Fruit fly (Drosophila melanogaster) whole organism, pupa: Measurements from ENCODE around the gene CG42798.

Source experiments
- CG10348 ChIP-seq: fragments of 200-800 bp; sonication (Bioruptor generic); IDR thresholded peaks from 2 replicates; pipeline ENCODE4 v1.3.6; 2022; ENCODE audit warnings: missing biosample characterization, missing genetic modification characterization
- CG12605 ChIP-seq: fragments of 200-800 bp; sonication (Bioruptor generic); IDR thresholded peaks from 2 replicates; pipeline ENCODE4 v1.3.6; 2022; ENCODE audit warnings: missing biosample characterization, missing genetic modification characterization
- CG13204 ChIP-seq: fragments of 200-800 bp; sonication (Bioruptor generic); optimal IDR thresholded peaks from 2 replicates; lab custom pipeline; 2018; ENCODE audit warnings: missing biosample characterization, mild to moderate bottlenecking, missing genetic modification characterization, moderate library complexity
- CG14655 ChIP-seq: fragments of 200-800 bp; sonication (Bioruptor generic); optimal IDR thresholded peaks from 3 replicates; lab custom pipeline; 2017; ENCODE audit warnings: mild to moderate bottlenecking, missing biosample characterization, missing genetic modification reagents, missing genetic modification characterization
- CG15710 ChIP-seq: fragments of 200-800 bp; sonication (Bioruptor generic); optimal IDR thresholded peaks from 2 replicates; lab custom pipeline; 2018; ENCODE audit warnings: missing biosample characterization, mild to moderate bottlenecking, missing genetic modification characterization, moderate library complexity
- CG17806 ChIP-seq: fragments of 200-800 bp; sonication (Bioruptor generic); optimal IDR thresholded peaks from 2 replicates; lab custom pipeline; 2018; ENCODE audit warnings: missing biosample characterization, mild to moderate bottlenecking, missing genetic modification characterization, moderate library complexity
- CG32121 ChIP-seq: fragments of 200-800 bp; sonication (Bioruptor generic); IDR thresholded peaks from 2 replicates; pipeline ENCODE4 v1.3.6; 2022; ENCODE audit warnings: missing biosample characterization, missing genetic modification characterization
- CG34367 ChIP-seq: fragments of 200-800 bp; sonication (Bioruptor generic); optimal IDR thresholded peaks from 2 replicates; lab custom pipeline; 2018; ENCODE audit warnings: missing biosample characterization, mild to moderate bottlenecking, missing genetic modification characterization
- CG4496 ChIP-seq: fragments of 200-800 bp; sonication (Bioruptor generic); IDR thresholded peaks from 3 replicates; pipeline ENCODE4 v1.3.6; 2022; ENCODE audit warnings: missing biosample characterization, missing genetic modification characterization
- CG8159 ChIP-seq: fragments of 200-800 bp; sonication (Bioruptor generic); optimal IDR thresholded peaks from 3 replicates; lab custom pipeline; 2018; ENCODE audit warnings: missing biosample characterization, mild to moderate bottlenecking, missing genetic modification characterization, moderate library complexity
- CG8301 ChIP-seq: fragments of 200-800 bp; sonication (Bioruptor generic); optimal IDR thresholded peaks from 2 replicates; lab custom pipeline; 2018; ENCODE audit warnings: missing biosample characterization, mild to moderate bottlenecking, missing genetic modification characterization
- CG9948 ChIP-seq: fragments of 200-800 bp; sonication (Bioruptor generic); optimal IDR thresholded peaks from 2 replicates; lab custom pipeline; 2018; ENCODE audit warnings: missing biosample characterization, mild to moderate bottlenecking, missing genetic modification characterization, moderate library complexity
- D1 ChIP-seq: fragments of 200-800 bp; sonication (Bioruptor generic); optimal IDR thresholded peaks from 2 replicates; lab custom pipeline; 2018; ENCODE audit warnings: missing biosample characterization, mild to moderate bottlenecking, missing genetic modification characterization, moderate library complexity
- EcR ChIP-seq: fragments of 200-800 bp; sonication (Bioruptor generic); optimal IDR thresholded peaks from 3 replicates; lab custom pipeline; 2019; ENCODE audit warnings: missing biosample characterization, missing genetic modification characterization, mild to moderate bottlenecking, moderate library complexity, missing genetic modification reagents
- Ets98B ChIP-seq: fragments of 200-800 bp; sonication (Bioruptor generic); IDR thresholded peaks from 2 replicates; pipeline ENCODE4 v1.3.6; 2022; ENCODE audit warnings: missing biosample characterization, missing genetic modification characterization
- Pif1A ChIP-seq: fragments of 200-800 bp; sonication (Bioruptor generic); optimal IDR thresholded peaks from 3 replicates; lab custom pipeline; 2016; ENCODE audit warnings: missing biosample characterization, missing genetic modification characterization
- Pif1B ChIP-seq: fragments of 200-800 bp; sonication (Bioruptor generic); optimal IDR thresholded peaks from 3 replicates; lab custom pipeline; 2016; ENCODE audit warnings: missing biosample characterization, missing genetic modification characterization
- Snoo ChIP-seq: fragments of 200-800 bp; sonication (Bioruptor generic); optimal IDR thresholded peaks from 3 replicates; lab custom pipeline; 2017; ENCODE audit warnings: missing biosample characterization, mild to moderate bottlenecking, missing genetic modification characterization, inconsistent platforms
- fd96Ca ChIP-seq: fragments of 200-800 bp; sonication (Bioruptor generic); IDR thresholded peaks from 3 replicates; pipeline ENCODE4 v1.3.6; 2022; ENCODE audit warnings: missing biosample characterization, missing genetic modification characterization
- gl ChIP-seq: fragments of 200-800 bp; sonication (Bioruptor generic); optimal IDR thresholded peaks from 2 replicates; lab custom pipeline; 2018; ENCODE audit warnings: missing biosample characterization, mild to moderate bottlenecking, missing genetic modification characterization
- rn ChIP-seq: fragments of 200-800 bp; sonication (Bioruptor generic); IDR thresholded peaks from 2 replicates; pipeline ENCODE4 v1.3.6; 2022; ENCODE audit warnings: missing biosample characterization, missing genetic modification characterization

Gene CG42798

DNA sequence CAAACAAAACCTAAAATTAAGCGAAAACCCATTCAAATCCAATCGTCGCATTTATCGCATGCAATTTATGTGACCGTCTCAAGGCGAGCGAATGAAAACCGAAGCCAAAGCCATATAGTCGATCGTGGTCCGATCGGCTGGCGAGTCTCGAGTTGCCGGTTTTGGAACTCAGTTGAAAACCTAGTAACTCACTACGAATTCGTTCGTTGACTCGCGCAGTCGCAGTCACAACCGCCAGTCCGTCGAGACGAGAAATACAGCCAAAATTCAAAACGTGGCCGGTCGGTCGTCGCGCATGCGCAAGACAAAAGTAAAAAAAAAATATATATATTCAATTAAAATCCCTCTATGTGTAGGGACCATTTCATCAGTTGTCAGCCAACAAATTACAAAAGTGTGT lies 26.7 kb upstream of the CG42798 start, which contains the start of gene lute:
Gene lute, plus strand, starts transcription at position 203 of the 400 bp plus-strand sequence.
- TF ChIP-seq CG14655 (GFP tag; lab: Kevin White, UChicago) (no peak), fd96Ca (GFP tag; lab: Robert Waterston, UW) (no peak), CG9948 (no peak), EcR (GFP tag; lab: Kevin White, UChicago) (peak; percentile 81), CG15710 (tag; lab: Kevin White, UChicago) (no peak)

DNA sequence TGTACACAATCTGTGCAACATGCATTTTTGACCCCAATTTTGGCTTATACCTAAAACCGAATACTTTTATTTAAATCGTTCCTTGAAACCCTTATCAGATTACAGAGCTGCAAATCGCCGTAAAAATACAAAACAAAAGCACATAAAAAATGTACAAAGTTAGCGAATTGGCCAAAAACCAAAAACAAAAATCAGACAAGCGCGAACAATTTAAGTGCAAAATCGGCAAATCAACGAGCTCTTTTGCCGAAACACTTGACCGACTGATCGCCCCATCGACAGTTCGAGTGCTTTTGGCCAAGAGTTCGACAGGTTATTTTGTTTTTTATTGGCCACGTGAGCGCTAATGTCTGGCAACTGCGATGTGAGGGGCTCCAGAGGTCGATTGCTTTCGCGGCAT lies 24.6 kb upstream of the CG42798 start:
- TF ChIP-seq CG15710 (tag; lab: Kevin White, UChicago), result no peak
- TF ChIP-seq CG8301 (tag; lab: Kevin White, UChicago), result no peak
- TF ChIP-seq CG13204 (GFP tag; lab: Kevin White, UChicago), result no peak
- no peak for TF ChIP-seq EcR (GFP tag; lab: Kevin White, UChicago)
- no peak for TF ChIP-seq CG4496 (GFP tag; lab: Robert Waterston, UW)
- TF ChIP-seq Pif1A (GFP tag; lab: Kevin White, UChicago), result no peak
- TF ChIP-seq Snoo (tag; lab: Kevin White, UChicago), result no peak
- TF ChIP-seq CG9948, result no peak
- TF ChIP-seq CG10348 (GFP tag; lab: Robert Waterston, UW), result no peak
- no peak for TF ChIP-seq D1
- no peak for TF ChIP-seq fd96Ca (GFP tag; lab: Robert Waterston, UW)
- TF ChIP-seq gl (tag; lab: Kevin White, UChicago), result no peak
- TF ChIP-seq CG32121 (GFP tag; lab: Robert Waterston, UW), result no peak
- no peak for TF ChIP-seq Pif1B (GFP tag; lab: Kevin White, UChicago)
- no peak for TF ChIP-seq CG12605 (GFP tag; lab: Robert Waterston, UW)
- TF ChIP-seq, all 21 proteins: peak for 0

DNA sequence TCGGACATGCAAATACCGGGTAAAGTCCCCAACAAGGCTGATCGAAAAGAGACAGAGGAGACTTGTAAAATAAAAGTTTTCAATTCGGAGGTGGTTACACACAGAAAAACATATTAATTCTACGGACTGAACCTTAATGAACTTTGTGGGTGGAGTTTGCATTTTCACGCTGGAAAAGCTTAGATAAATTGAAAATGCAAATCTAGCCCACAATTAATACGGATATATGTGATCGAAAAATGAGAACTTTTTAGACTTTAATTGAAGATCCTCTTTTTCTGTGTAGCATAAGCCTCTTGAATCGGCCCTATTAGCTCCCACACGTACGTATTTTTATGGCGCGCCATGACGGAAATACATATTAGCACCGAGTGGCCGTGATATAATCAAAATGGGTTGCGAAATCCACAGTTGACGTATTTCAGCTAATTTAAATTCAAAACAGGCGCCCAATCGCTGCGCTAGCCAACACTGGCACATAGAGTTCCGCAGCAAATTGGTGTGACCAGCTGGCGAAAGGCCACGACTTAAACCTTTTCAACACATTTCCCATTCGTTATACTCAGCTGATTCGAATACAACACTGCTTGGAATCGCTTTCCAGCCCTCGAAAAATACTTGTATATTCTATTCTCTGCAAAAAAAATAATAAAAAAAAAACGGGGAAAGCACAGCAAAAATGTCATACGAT lies 21.0 kb upstream of the CG42798 start:
- peak; percentile 61; the same call in 1 of the 2 replicates for TF ChIP-seq Ets98B
- no peak for TF ChIP-seq CG10348 (GFP tag; lab: Robert Waterston, UW)
- peak; percentile 14 for TF ChIP-seq CG15710 (tag; lab: Kevin White, UChicago)
- TF ChIP-seq CG4496 (GFP tag; lab: Robert Waterston, UW), result peak; percentile 74; the same call in 2 of the 3 replicates
- no peak for TF ChIP-seq CG13204 (GFP tag; lab: Kevin White, UChicago)
- TF ChIP-seq EcR (GFP tag; lab: Kevin White, UChicago), result no peak
- no peak for TF ChIP-seq CG9948
- TF ChIP-seq CG8301 (tag; lab: Kevin White, UChicago), result no peak
- no peak for TF ChIP-seq rn
- TF ChIP-seq CG12605 (GFP tag; lab: Robert Waterston, UW), result peak; percentile 51
- TF ChIP-seq CG34367, result peak; percentile 42
- no peak for TF ChIP-seq CG17806 (tag; lab: Kevin White, UChicago)
- no peak for TF ChIP-seq gl (tag; lab: Kevin White, UChicago)
- peak; percentile 4 for TF ChIP-seq Pif1B (GFP tag; lab: Kevin White, UChicago)
- TF ChIP-seq CG8159 (tag; lab: Kevin White, UChicago), result peak; percentile 42
- TF ChIP-seq CG32121 (GFP tag; lab: Robert Waterston, UW), result 0 out of 2 replicates have a peak, but pooled peaks have one; percentile 33
- TF ChIP-seq Pif1A (GFP tag; lab: Kevin White, UChicago), result peak; percentile 25
- TF ChIP-seq fd96Ca (GFP tag; lab: Robert Waterston, UW), result peak; percentile 68; the same call in 2 of the 3 replicates
- TF ChIP-seq D1, result no peak
- peak; percentile 42 for TF ChIP-seq Snoo (tag; lab: Kevin White, UChicago)
- TF ChIP-seq CG14655 (GFP tag; lab: Kevin White, UChicago), result peak; percentile 31

DNA sequence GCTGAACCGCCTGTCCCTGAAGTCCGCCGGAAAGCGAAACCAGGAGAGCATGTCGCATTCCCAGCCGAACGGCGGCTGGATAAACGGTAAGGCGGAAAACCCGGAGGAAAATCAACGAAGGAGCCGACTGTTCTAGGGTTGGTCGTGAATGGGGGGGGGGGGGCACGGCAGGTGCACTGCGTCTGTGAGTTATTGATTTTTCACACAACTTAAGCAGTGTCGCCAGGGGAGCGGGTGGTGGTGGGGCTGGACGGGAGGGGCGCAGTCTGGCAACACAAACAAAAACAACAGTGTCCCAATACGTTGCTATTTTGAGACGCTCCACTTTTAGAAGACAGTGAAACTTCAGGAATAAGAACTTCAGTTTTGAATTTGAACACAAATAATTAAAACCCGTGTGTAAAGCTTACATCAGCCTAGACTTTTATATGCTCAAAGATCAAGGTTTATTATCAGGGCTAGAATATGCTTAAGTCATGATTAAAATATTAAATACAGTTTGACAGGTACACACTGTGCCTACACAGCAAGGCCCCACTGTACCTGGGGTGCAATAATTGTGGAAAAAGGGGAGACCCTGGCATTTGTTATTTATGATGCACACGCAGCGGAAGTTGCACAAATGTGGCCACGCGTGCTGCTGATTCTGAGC lies 20.2 kb upstream of the CG42798 start:
- peak; percentile 29 for TF ChIP-seq CG13204 (GFP tag; lab: Kevin White, UChicago)
- TF ChIP-seq CG8301 (tag; lab: Kevin White, UChicago), result peak; percentile 84
- TF ChIP-seq CG4496 (GFP tag; lab: Robert Waterston, UW), result peak; percentile 90
- peak; percentile 71 for TF ChIP-seq rn
- peak; percentile 67 for TF ChIP-seq gl (tag; lab: Kevin White, UChicago)
- peak; percentile 82 for TF ChIP-seq CG32121 (GFP tag; lab: Robert Waterston, UW)
- peak; percentile 83 for TF ChIP-seq fd96Ca (GFP tag; lab: Robert Waterston, UW)
- peak; percentile 61; the same call in 1 of the 2 replicates for TF ChIP-seq CG12605 (GFP tag; lab: Robert Waterston, UW)
- TF ChIP-seq CG8159 (tag; lab: Kevin White, UChicago), result peak; percentile 81
- no peak for TF ChIP-seq D1
- peak; percentile 47 for TF ChIP-seq Pif1B (GFP tag; lab: Kevin White, UChicago)
- peak; percentile 72 for TF ChIP-seq CG9948
- peak; percentile 63 for TF ChIP-seq CG10348 (GFP tag; lab: Robert Waterston, UW)
- TF ChIP-seq CG17806 (tag; lab: Kevin White, UChicago), result peak; percentile 81
- TF ChIP-seq Pif1A (GFP tag; lab: Kevin White, UChicago), result peak; percentile 83
- TF ChIP-seq CG15710 (tag; lab: Kevin White, UChicago), result peak; percentile 67
- peak; percentile 85 for TF ChIP-seq CG14655 (GFP tag; lab: Kevin White, UChicago)
- no peak for TF ChIP-seq EcR (GFP tag; lab: Kevin White, UChicago)
- TF ChIP-seq Snoo (tag; lab: Kevin White, UChicago), result peak; percentile 45
- TF ChIP-seq Ets98B, result peak; percentile 92
- TF ChIP-seq CG34367, result peak; percentile 60
- TF ChIP-seq, all 21 proteins: peak for 19
